Fruit fly (Drosophila melanogaster): Measurements from ENCODE around the gene tok.

tok gene

DNA sequence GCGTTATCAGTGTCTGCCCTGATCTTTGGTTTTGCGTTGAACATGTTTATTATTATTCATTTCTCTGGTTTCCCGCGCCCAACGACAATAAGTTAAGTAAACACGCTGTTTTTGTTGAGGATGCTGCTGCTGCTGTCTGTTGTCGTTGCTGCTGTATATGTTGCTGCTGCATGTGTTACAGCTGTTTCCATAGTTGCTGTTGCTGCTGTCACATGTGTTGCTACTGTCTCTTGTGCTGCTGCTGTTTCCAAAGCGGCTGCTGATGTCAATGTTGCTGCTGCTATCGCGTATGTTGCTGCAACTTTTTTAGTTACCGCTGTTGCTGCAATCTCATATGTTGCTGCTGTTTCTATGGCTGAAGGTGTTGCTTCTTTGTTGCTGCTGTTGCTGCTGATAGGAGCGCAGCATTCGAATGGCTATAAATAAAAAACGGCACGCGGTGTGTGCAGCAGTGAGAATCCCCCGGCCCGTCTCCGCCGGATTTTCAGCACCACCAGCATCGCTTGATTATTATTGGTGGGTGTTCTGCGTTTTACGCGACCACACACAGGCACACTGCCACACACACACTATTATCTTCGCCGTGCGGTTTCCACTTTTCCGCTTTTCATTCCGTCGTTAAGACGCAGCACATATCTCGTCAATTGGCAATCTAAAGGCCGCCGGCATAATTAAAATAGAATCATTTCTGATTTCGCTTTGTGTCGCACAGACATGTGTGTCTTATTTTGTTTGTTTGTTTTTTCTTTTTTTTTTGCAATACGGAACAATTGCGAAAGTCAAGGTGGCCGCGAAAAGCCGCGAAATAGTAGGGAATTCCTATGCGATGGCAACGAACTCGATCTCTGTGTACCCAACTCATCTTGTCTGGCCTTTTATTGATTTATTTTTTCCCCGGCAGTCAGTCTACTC lies 1.2 kb downstream of the tok start:
- TF ChIP-seq CG32121 (GFP tag; IDR thresholded peaks at IDR 0.05), result peak; percentile 71
- no peak for TF ChIP-seq gl (tag; optimal IDR thresholded peaks at IDR 0.05)
- peak; percentile 48 for TF ChIP-seq CG14655 (GFP tag; optimal IDR thresholded peaks at IDR 0.05)
- peak; percentile 69; the same call in 2 of the 3 replicates for TF ChIP-seq fd96Ca (GFP tag; IDR thresholded peaks at IDR 0.05)
- no peak for TF ChIP-seq D1 (tag; optimal IDR thresholded peaks at IDR 0.05)
- peak; percentile 16 for TF ChIP-seq CG8301 (tag; optimal IDR thresholded peaks at IDR 0.05)
- peak; percentile 47 for TF ChIP-seq EcR (GFP tag; optimal IDR thresholded peaks at IDR 0.05)
- TF ChIP-seq CG4496 (GFP tag; IDR thresholded peaks at IDR 0.05), result peak; percentile 45; the same call in 2 of the 3 replicates

- no peak for TF ChIP-seq gl (tag; optimal IDR thresholded peaks at IDR 0.05)
These were observed 6.9 kb downstream of the tok start for dm6 chr3R:24726347-24726891.

DNA sequence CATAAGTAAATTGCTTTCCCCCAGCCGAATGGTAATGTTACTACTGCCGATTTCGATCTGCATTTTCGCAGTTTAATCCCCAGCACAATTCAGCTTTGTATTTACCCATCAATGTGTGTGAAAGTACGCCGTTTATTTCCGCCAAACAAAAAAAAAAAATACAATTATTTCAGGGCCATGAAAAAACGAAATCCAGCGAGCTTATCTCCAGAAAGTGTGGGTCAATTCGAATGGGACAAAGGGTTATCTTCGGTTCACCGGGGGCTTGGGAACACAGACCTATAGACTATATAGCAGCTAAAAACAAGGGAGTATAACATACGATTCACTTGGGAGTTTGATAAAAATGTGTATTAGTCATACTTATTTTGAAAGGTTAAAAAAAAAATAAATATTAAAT lies 7.5 kb downstream of the tok start:
- no peak for TF ChIP-seq fd96Ca (GFP tag; IDR thresholded peaks at IDR 0.05)
- no peak for TF ChIP-seq Pif1A (GFP tag; optimal IDR thresholded peaks at IDR 0.05)
- no peak for TF ChIP-seq EcR (GFP tag; optimal IDR thresholded peaks at IDR 0.05)
- no peak for TF ChIP-seq CG14655 (GFP tag; optimal IDR thresholded peaks at IDR 0.05)

DNA sequence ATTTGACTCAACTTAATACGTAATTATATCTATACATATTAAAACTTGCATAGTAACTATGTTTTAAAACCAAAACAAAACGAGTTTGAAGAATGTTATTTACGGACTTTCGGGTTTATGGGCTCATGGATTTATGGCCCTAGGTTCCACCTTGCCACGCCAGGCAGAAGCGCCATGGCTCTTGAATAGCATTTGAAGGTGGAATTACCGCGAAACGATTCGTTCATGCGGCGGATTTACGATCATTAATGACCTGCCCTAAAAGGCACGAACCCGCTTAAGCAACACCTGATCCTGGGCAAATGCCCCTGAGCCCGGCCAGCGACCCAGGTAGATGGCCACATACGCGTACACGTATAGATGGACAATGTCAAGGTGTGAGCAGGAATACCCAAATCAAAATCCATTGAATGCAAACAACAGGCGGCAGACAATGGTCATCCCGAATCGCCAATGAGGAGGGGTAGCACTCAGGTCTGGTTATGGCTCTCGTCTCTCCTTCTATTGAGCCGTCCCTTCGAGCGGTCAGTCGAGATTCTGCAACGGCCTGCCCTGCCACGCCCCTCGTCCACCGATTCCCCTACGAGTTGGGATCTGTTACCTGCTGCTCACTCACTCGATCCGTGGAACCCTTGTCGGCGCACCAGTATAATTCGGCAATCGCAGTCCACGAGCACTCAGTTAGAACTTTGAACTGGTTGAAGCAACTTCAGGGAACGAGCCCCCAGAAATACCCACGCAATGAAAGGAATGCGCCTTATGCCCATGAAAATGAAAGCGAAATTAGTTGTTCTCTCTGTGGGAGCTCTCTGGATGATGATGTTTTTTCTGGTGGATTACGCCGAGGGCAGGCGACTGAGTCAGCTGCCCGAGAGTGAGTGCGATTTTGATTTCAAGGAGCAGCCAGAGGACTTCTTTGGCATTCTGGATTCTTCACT lies 29.8 kb downstream of the tok start, which contains the start of gene tld:
Gene tld (plus strand): TSS at position 677 of the 938 bp plus-strand sequence.
- no peak for TF ChIP-seq Snoo (tag; optimal IDR thresholded peaks at IDR 0.05)
- no peak for TF ChIP-seq EcR (GFP tag; optimal IDR thresholded peaks at IDR 0.05)
- no peak for TF ChIP-seq CG9948 (tag; optimal IDR thresholded peaks at IDR 0.05)
- no peak for TF ChIP-seq Pif1A (GFP tag; optimal IDR thresholded peaks at IDR 0.05)
- no peak for TF ChIP-seq CG14655 (GFP tag; optimal IDR thresholded peaks at IDR 0.05)
- no peak for TF ChIP-seq CG12605 (GFP tag; IDR thresholded peaks at IDR 0.05)
- no peak for TF ChIP-seq fd96Ca (GFP tag; IDR thresholded peaks at IDR 0.05)
- TF ChIP-seq CG17806 (tag; optimal IDR thresholded peaks at IDR 0.05), result no peak
- no peak for TF ChIP-seq CG13204 (GFP tag; optimal IDR thresholded peaks at IDR 0.05)
- no peak for TF ChIP-seq D1 (tag; optimal IDR thresholded peaks at IDR 0.05)
- TF ChIP-seq CG8301 (tag; optimal IDR thresholded peaks at IDR 0.05), result no peak
- no peak for TF ChIP-seq Ets98B (GFP tag; IDR thresholded peaks at IDR 0.05)
- no peak for TF ChIP-seq CG15710 (tag; optimal IDR thresholded peaks at IDR 0.05)
- no peak for TF ChIP-seq CG34367 (tag; optimal IDR thresholded peaks at IDR 0.05)
- no peak for TF ChIP-seq CG4496 (GFP tag; IDR thresholded peaks at IDR 0.05)
- TF ChIP-seq rn (GFP tag; IDR thresholded peaks at IDR 0.05), result no peak
- no peak for TF ChIP-seq CG8159 (tag; optimal IDR thresholded peaks at IDR 0.05)
- TF ChIP-seq Pif1B (GFP tag; optimal IDR thresholded peaks at IDR 0.05), result no peak

dm6 chr3R:24753561-24754027 lies 34.1 kb downstream of the tok start, which contains the start of gene asp:
Gene asp (plus strand): TSS chr3R:24753849.
- no peak for TF ChIP-seq CG10348 (GFP tag; IDR thresholded peaks at IDR 0.05)
- no peak for TF ChIP-seq CG15710 (tag; optimal IDR thresholded peaks at IDR 0.05)
- TF ChIP-seq fd96Ca (GFP tag; IDR thresholded peaks at IDR 0.05), result no peak
- TF ChIP-seq Snoo (tag; optimal IDR thresholded peaks at IDR 0.05), result no peak
- no peak for TF ChIP-seq CG13204 (GFP tag; optimal IDR thresholded peaks at IDR 0.05)

DNA sequence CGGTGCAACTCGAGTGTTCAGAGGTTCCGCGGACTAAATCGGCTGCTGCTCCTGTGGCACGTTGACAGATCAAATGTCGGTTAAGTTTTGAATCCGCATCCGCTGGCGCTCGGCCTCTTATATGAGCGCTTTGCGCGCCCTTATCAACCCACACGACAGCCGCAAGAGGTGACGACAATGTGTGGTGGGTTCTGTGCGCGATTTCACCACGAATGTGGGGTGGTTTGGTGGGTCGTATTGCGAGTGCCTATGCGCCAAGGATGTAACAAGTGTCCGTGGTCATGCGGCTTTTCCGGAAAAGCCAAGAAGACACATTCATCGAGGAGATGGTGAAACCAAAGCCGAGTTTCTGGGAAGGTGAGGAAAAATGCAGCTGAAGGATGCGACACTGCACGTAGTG lies 45.5 kb downstream of the tok start, which contains the start of gene AstA:
Gene AstA (minus strand): TSS at position 101 of the 400 bp plus-strand sequence.
- TF ChIP-seq CG8159 (tag; optimal IDR thresholded peaks at IDR 0.05) (no peak), Snoo (tag; optimal IDR thresholded peaks at IDR 0.05) (no peak), Ets98B (GFP tag; IDR thresholded peaks at IDR 0.05) (no peak), gl (tag; optimal IDR thresholded peaks at IDR 0.05) (no peak)

Data from whole organism, pupa.